Fruit fly (Drosophila melanogaster) whole organism, adult: ENCODE results near the gene Cp190.

ENCODE experiments used
- CG11617 ChIP-seq: fragments of 200-800 bp; sonication (Bioruptor generic); optimal IDR thresholded peaks from 2 replicates; lab custom pipeline; 2017; ENCODE audit warnings: mild to moderate bottlenecking, missing biosample characterization, missing genetic modification reagents, missing genetic modification characterization
- CG14711 ChIP-seq: fragments of 200-800 bp; sonication (Bioruptor generic); optimal IDR thresholded peaks from 2 replicates; lab custom pipeline; 2018; ENCODE audit warnings: missing biosample characterization, mild to moderate bottlenecking, missing genetic modification characterization, moderate library complexity
- CG33017 ChIP-seq: fragments of 200-800 bp; sonication (Bioruptor generic); optimal IDR thresholded peaks from 2 replicates; lab custom pipeline; 2018; ENCODE audit warnings: missing biosample characterization, mild to moderate bottlenecking, missing genetic modification characterization, moderate library complexity
- CG5204 ChIP-seq: fragments of 200-800 bp; sonication (Bioruptor generic); optimal IDR thresholded peaks from 2 replicates; lab custom pipeline; 2016; ENCODE audit warnings: missing biosample characterization, missing genetic modification characterization
- CG7045 ChIP-seq: fragments of 200-800 bp; sonication (Bioruptor generic); optimal IDR thresholded peaks from 2 replicates; lab custom pipeline; 2017; ENCODE audit warnings: missing biosample characterization, mild to moderate bottlenecking, missing genetic modification characterization
- Crg-1 ChIP-seq: fragments of 200-800 bp; sonication (Bioruptor generic); optimal IDR thresholded peaks from 2 replicates; lab custom pipeline; 2016; ENCODE audit warnings: missing biosample characterization, missing genetic modification characterization
- bab1 ChIP-seq: fragments of 200-800 bp; sonication (Bioruptor generic); optimal IDR thresholded peaks from 3 replicates; lab custom pipeline; 2019; ENCODE audit warnings: missing biosample characterization, mild to moderate bottlenecking, missing genetic modification characterization, moderate library complexity
- cic ChIP-seq: fragments of 200-800 bp; sonication (Bioruptor generic); optimal IDR thresholded peaks from 2 replicates; lab custom pipeline; 2017; ENCODE audit warnings: missing biosample characterization, mild to moderate bottlenecking, missing genetic modification characterization, moderate library complexity
- cnc ChIP-seq, 2 experiments: fragments of >200 bp; optimal IDR thresholded peaks; 2 replicates each; lab custom pipeline; 2017
- kay ChIP-seq: fragments of 200-800 bp; sonication (Bioruptor generic); peaks from one replicate; lab custom pipeline; 2016; ENCODE audit warnings: missing biosample characterization, missing genetic modification characterization, borderline replicate concordance
- tj ChIP-seq: fragments of 200-800 bp; sonication (Bioruptor generic); optimal IDR thresholded peaks from 3 replicates; lab custom pipeline; 2017; ENCODE audit warnings: missing biosample characterization, mild to moderate bottlenecking, missing genetic modification characterization, moderate library complexity
- toe ChIP-seq: fragments of 200-800 bp; sonication (Bioruptor generic); optimal IDR thresholded peaks from 2 replicates; lab custom pipeline; 2016; ENCODE audit warnings: missing biosample characterization, missing genetic modification characterization

DNA sequence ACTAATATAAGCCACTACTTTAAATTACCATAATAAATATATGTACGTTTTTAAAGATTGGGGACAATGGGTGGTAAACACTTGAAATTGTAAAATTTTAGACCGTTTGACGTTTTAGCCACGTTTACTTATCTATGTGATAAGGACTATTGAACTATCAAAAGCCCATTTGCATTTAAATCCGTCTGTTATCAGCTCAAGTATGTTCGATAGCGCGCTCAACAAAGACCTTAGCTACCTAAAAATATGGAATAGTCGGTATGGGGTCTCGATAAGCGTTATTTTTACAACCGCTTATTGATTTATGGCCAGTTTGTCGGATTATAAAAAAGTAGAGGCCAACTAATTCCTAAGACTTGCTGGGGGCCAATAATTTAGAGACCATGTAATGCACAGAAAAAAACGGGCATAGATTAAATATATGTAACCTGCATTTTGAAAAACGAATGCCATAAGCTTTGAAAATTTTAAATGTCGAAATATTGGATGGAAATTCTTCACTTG is 43.4 kb downstream of the Cp190 start:
- TF ChIP-seq CG14711 (tag; lab: Kevin White, UChicago), result no peak
- TF ChIP-seq toe (GFP tag; lab: Kevin White, UChicago), result no peak
- TF ChIP-seq cnc (optimal IDR thresholded peaks at IDR 0.05; lab: Kevin White, UChicago), result no peak
- no peak for TF ChIP-seq cic (GFP tag; lab: Kevin White, UChicago)
- TF ChIP-seq CG11617 (GFP tag; lab: Kevin White, UChicago), result no peak
- no peak for TF ChIP-seq Crg-1
- no peak for TF ChIP-seq CG5204
- TF ChIP-seq tj (GFP tag; lab: Kevin White, UChicago), result no peak
- no peak for TF ChIP-seq CG33017 (tag; lab: Kevin White, UChicago)
- no peak for TF ChIP-seq kay (GFP tag; lab: Kevin White, UChicago)
- no peak for TF ChIP-seq bab1
- TF ChIP-seq CG7045 (GFP tag; lab: Kevin White, UChicago), result no peak
